Worm (Caenorhabditis elegans): ENCODE measurements around the gene cyp-33E3.

The cyp-33E3 gene

ce11 chrIV:8614680-8615079 lies at the start of gene cyp-33E3:
cyp-33E3 (plus strand) TSS chrIV:8614995.
- TF ChIP-seq snpc-4 (tag; optimal IDR thresholded peaks at IDR 0.05): no peak
- TF ChIP-seq Y116A8C.19 (tag; optimal IDR thresholded peaks at IDR 0.05; ENCODE audit: borderline replicate concordance): no peak
- peak; percentile 24 for TF ChIP-seq lin-14 (GFP tag; optimal IDR thresholded peaks at IDR 0.05)
- no peak for TF ChIP-seq efl-1 (optimal IDR thresholded peaks at IDR 0.05)
- TF ChIP-seq efl-1 (GFP tag; optimal IDR thresholded peaks at IDR 0.05 in 1 of 2): peak in 1 of 2 experiments; percentile 11

ce11 chrIV:8570253-8570652 lies 44.5 kb upstream of the cyp-33E3 start, which contains the start of gene Y59H11AM.4:
Y59H11AM.4 (minus strand) TSS chrIV:8570353.
- TF ChIP-seq tbx-2 (tag; optimal IDR thresholded peaks at IDR 0.05) (no peak), pax-3 (tag; optimal IDR thresholded peaks at IDR 0.05) (no peak), mep-1 (tag; optimal IDR thresholded peaks at IDR 0.05) (no peak), C04F5.9 (tag; optimal IDR thresholded peaks at IDR 0.05) (no peak), dpl-1 (GFP tag; optimal IDR thresholded peaks at IDR 0.05) (no peak)

ce11 chrIV:8570719-8571118 lies 44.1 kb upstream of the cyp-33E3 start:
- TF ChIP-seq unc-62 (GFP tag; optimal IDR thresholded peaks at IDR 0.05): no peak
- TF ChIP-seq ama-1 (optimal IDR thresholded peaks at IDR 0.05): no peak
- no peak for TF ChIP-seq nhr-85 (tag)
- TF ChIP-seq nhr-20 (tag; optimal IDR thresholded peaks at IDR 0.05): no peak
- no peak for TF ChIP-seq swsn-7 (tag; optimal IDR thresholded peaks at IDR 0.05)
- no peak for TF ChIP-seq pax-3 (tag; optimal IDR thresholded peaks at IDR 0.05)
- TF ChIP-seq nhr-19 (GFP tag; conservative IDR thresholded peaks at IDR 0.05): no peak
- TF ChIP-seq nhr-90 (tag; optimal IDR thresholded peaks at IDR 0.05; ENCODE audit: poor library complexity): no peak
- TF ChIP-seq alr-1 (tag; optimal IDR thresholded peaks at IDR 0.05; ENCODE audit: borderline replicate concordance): no peak
- no peak for TF ChIP-seq irx-1 (tag; optimal IDR thresholded peaks at IDR 0.05)
- TF ChIP-seq dsc-1 (tag; optimal IDR thresholded peaks at IDR 0.05): no peak
- no peak for TF ChIP-seq lin-39 (tag; optimal IDR thresholded peaks at IDR 0.05)
- no peak for TF ChIP-seq sox-4 (tag; optimal IDR thresholded peaks at IDR 0.05)
- TF ChIP-seq aha-1 (tag; optimal IDR thresholded peaks at IDR 0.05): no peak
- no peak for TF ChIP-seq snu-23 (GFP tag; optimal IDR thresholded peaks at IDR 0.05)
- no peak for TF ChIP-seq rnt-1 (tag; optimal IDR thresholded peaks at IDR 0.05)

- TF ChIP-seq efl-1 (optimal IDR thresholded peaks at IDR 0.05) (no peak), efl-1 (GFP tag; optimal IDR thresholded peaks at IDR 0.05 in 1 of 2) (no peak), nhr-76 (tag; optimal IDR thresholded peaks at IDR 0.05) (no peak), efl-3 (GFP tag; optimal IDR thresholded peaks at IDR 0.05) (no peak), lin-39 (tag; optimal IDR thresholded peaks at IDR 0.05) (no peak), aly-2 (tag; optimal IDR thresholded peaks at IDR 0.05) (no peak), mef-2 (tag; optimal IDR thresholded peaks at IDR 0.05) (no peak)
Observed at ce11 chrIV:8571138-8571537, 43.7 kb upstream of the cyp-33E3 start, which contains the start of gene Y59H11AM.1. Y59H11AM.1 (plus strand) TSS chrIV:8571438.

- TF ChIP-seq nhr-71 (tag; optimal IDR thresholded peaks at IDR 0.05) (peak; percentile 41), nhr-237 (tag; optimal IDR thresholded peaks at IDR 0.05) (no peak), nhr-90 (tag; optimal IDR thresholded peaks at IDR 0.05; ENCODE audit: poor library complexity) (peak; percentile 15), lsy-2 (tag; optimal IDR thresholded peaks at IDR 0.05) (peak in 1 of 2 experiments; percentile 13), unc-98 (GFP tag; IDR thresholded peaks at IDR 0.05) (no peak), lin-14 (GFP tag; optimal IDR thresholded peaks at IDR 0.05) (peak; percentile 12), hpl-2 (GFP tag; optimal IDR thresholded peaks at IDR 0.05) (peak; percentile 6), lin-35 (GFP tag; optimal IDR thresholded peaks at IDR 0.05) (peak in 1 of 2 experiments; percentile 56), nhr-20 (tag; optimal IDR thresholded peaks at IDR 0.05) (peak; percentile 32), sup-37 (GFP tag; optimal IDR thresholded peaks at IDR 0.05) (no peak), elt-2 (tag; optimal IDR thresholded peaks at IDR 0.05) (peak; percentile 97), ama-1 (optimal IDR thresholded peaks at IDR 0.05) (peak; percentile 34), efl-1 (optimal IDR thresholded peaks at IDR 0.05) (no peak), efl-1 (GFP tag; optimal IDR thresholded peaks at IDR 0.05 in 1 of 2) (peak in 1 of 2 experiments; percentile 86), lin-15B (tag; optimal IDR thresholded peaks at IDR 0.05) (no peak)
Observed at ce11 chrIV:8585076-8586033, 29.4 kb upstream of the cyp-33E3 start, which contains the start of gene catp-7. catp-7 (plus strand) TSS chrIV:8585983.
